Fruit fly (Drosophila melanogaster) whole organism, embryonic: ENCODE measurements around the gene CG10907.

Experiments used
- B-H2 ChIP-seq: fragments of 200-800 bp; sonication (Bioruptor generic); optimal IDR thresholded peaks from 2 replicates; lab custom pipeline; 2018; ENCODE audit warnings: missing biosample characterization, mild to moderate bottlenecking, missing genetic modification characterization
- Blimp-1 ChIP-seq: fragments of 200-800 bp; sonication (Bioruptor generic); optimal IDR thresholded peaks from 3 replicates; lab custom pipeline; 2018; ENCODE audit warnings: missing biosample characterization, missing genetic modification characterization, mild to moderate bottlenecking, moderate library complexity, missing genetic modification reagents
- CG10274 ChIP-seq: fragments of 200-800 bp; sonication (Bioruptor generic); optimal IDR thresholded peaks from 3 replicates; lab custom pipeline; 2017; ENCODE audit warnings: missing biosample characterization, mild to moderate bottlenecking, missing genetic modification characterization
- CG10366 ChIP-seq: fragments of 200-800 bp; sonication (Bioruptor generic); IDR thresholded peaks from 2 replicates; pipeline ENCODE4 v1.3.6; 2022; ENCODE audit warnings: missing biosample characterization, missing genetic modification characterization
- CG10431 ChIP-seq: fragments of 200-800 bp; sonication (Bioruptor generic); optimal IDR thresholded peaks from 3 replicates; lab custom pipeline; 2018; ENCODE audit warnings: missing biosample characterization, mild to moderate bottlenecking, missing genetic modification characterization
- CG10462 ChIP-seq: fragments of 200-800 bp; sonication (Bioruptor generic); optimal IDR thresholded peaks from 2 replicates; lab custom pipeline; 2016; ENCODE audit warnings: missing biosample characterization, missing genetic modification characterization
- CG11085 ChIP-seq: fragments of 200-800 bp; sonication (Bioruptor generic); IDR thresholded peaks from 2 replicates; pipeline ENCODE4 v1.3.6; 2022; ENCODE audit warnings: missing biosample characterization, missing genetic modification characterization
- CG11456 ChIP-seq: fragments of 200-800 bp; sonication (Bioruptor generic); IDR thresholded peaks from 3 replicates; pipeline ENCODE4 v1.3.6; 2022; ENCODE audit warnings: missing biosample characterization, missing genetic modification characterization
- CG11504 ChIP-seq: fragments of 200-800 bp; sonication (Bioruptor generic); optimal IDR thresholded peaks from 3 replicates; lab custom pipeline; 2019; ENCODE audit warnings: missing biosample characterization, mild to moderate bottlenecking, missing genetic modification characterization, moderate library complexity
- CG11723 ChIP-seq: fragments of 200-800 bp; sonication (Bioruptor generic); optimal IDR thresholded peaks from 2 replicates; lab custom pipeline; 2017; ENCODE audit warnings: missing biosample characterization, mild to moderate bottlenecking, missing genetic modification characterization
- CG12155 ChIP-seq: fragments of 200-800 bp; sonication (Bioruptor generic); optimal IDR thresholded peaks from 3 replicates; lab custom pipeline; 2016; ENCODE audit warnings: missing biosample characterization, missing genetic modification characterization
- CG1233 ChIP-seq: fragments of 200-800 bp; sonication (Bioruptor generic); optimal IDR thresholded peaks from 4 replicates; lab custom pipeline; 2018; ENCODE audit warnings: missing biosample characterization, mild to moderate bottlenecking, missing genetic modification characterization
- CG13296 ChIP-seq: fragments of 200-800 bp; sonication (Bioruptor generic); optimal IDR thresholded peaks from 3 replicates; lab custom pipeline; 2018; ENCODE audit warnings: missing biosample characterization, mild to moderate bottlenecking, missing genetic modification characterization
- CG14050 ChIP-seq: fragments of 200-800 bp; sonication (Bioruptor generic); IDR thresholded peaks from 3 replicates; pipeline ENCODE4 v1.3.6; 2022; ENCODE audit warnings: missing biosample characterization, missing genetic modification characterization
- CG15269 ChIP-seq: fragments of 200-800 bp; sonication (Bioruptor generic); optimal IDR thresholded peaks from 2 replicates; lab custom pipeline; 2018; ENCODE audit warnings: missing biosample characterization, mild to moderate bottlenecking, missing genetic modification characterization, moderate library complexity
- CG18262 ChIP-seq: fragments of 200-800 bp; optimal IDR thresholded peaks from 3 replicates; lab custom pipeline; 2019; ENCODE audit warnings: missing biosample characterization, mild to moderate bottlenecking, missing genetic modification characterization, moderate library complexity
- CG2712 ChIP-seq: fragments of 200-800 bp; optimal IDR thresholded peaks from 3 replicates; lab custom pipeline; 2019; ENCODE audit warnings: missing biosample characterization, mild to moderate bottlenecking, missing genetic modification characterization, moderate library complexity
- CG33213 ChIP-seq: fragments of 200-800 bp; sonication (Bioruptor generic); optimal IDR thresholded peaks from 3 replicates; lab custom pipeline; 2016; ENCODE audit warnings: missing biosample characterization, missing genetic modification characterization
- CG4424 ChIP-seq: fragments of 200-800 bp; sonication (Bioruptor generic); optimal IDR thresholded peaks from 3 replicates; lab custom pipeline; 2016; ENCODE audit warnings: missing biosample characterization, missing genetic modification characterization
- CG9609 ChIP-seq: fragments of 200-800 bp; sonication (Bioruptor generic); optimal IDR thresholded peaks from 3 replicates; lab custom pipeline; 2016; ENCODE audit warnings: missing biosample characterization, missing genetic modification characterization
- Chrac-16 ChIP-seq: fragments of 200-800 bp; sonication (Bioruptor generic); optimal IDR thresholded peaks from 3 replicates; lab custom pipeline; 2016; ENCODE audit warnings: missing biosample characterization, missing genetic modification characterization
- ERR ChIP-seq: fragments of 200-800 bp; sonication (Bioruptor generic); optimal IDR thresholded peaks from 2 replicates; lab custom pipeline; 2016; ENCODE audit warnings: missing biosample characterization, missing genetic modification characterization
- Fer2 ChIP-seq: fragments of 200-800 bp; sonication (Bioruptor generic); optimal IDR thresholded peaks from 2 replicates; lab custom pipeline; 2018; ENCODE audit warnings: missing biosample characterization, mild to moderate bottlenecking, missing genetic modification characterization, moderate library complexity
- Gsc ChIP-seq: fragments of 200-800 bp; sonication (Bioruptor generic); IDR thresholded peaks from 2 replicates; pipeline ENCODE4 v1.3.6; 2022; ENCODE audit warnings: missing biosample characterization, missing genetic modification characterization
- HHEX ChIP-seq: fragments of 200-800 bp; sonication (Bioruptor generic); optimal IDR thresholded peaks from 3 replicates; lab custom pipeline; 2017; ENCODE audit warnings: missing biosample characterization, mild to moderate bottlenecking, missing genetic modification characterization, missing genetic modification reagents
- Hr3 ChIP-seq: fragments of 200-800 bp; sonication (Bioruptor generic); optimal IDR thresholded peaks from 3 replicates; lab custom pipeline; 2016; ENCODE audit warnings: missing biosample characterization, missing genetic modification characterization
- Hsf ChIP-seq: fragments of 200-800 bp; sonication (Bioruptor generic); optimal IDR thresholded peaks from 3 replicates; lab custom pipeline; 2016; ENCODE audit warnings: missing biosample characterization, missing genetic modification characterization
- Mes4 ChIP-seq: fragments of 200-800 bp; sonication (Bioruptor generic); optimal IDR thresholded peaks from 2 replicates; lab custom pipeline; 2016; ENCODE audit warnings: missing biosample characterization, missing genetic modification characterization
- Side ChIP-seq: fragments of 200-800 bp; sonication (Bioruptor generic); optimal IDR thresholded peaks from 2 replicates; lab custom pipeline; 2016; ENCODE audit warnings: missing biosample characterization, missing genetic modification characterization
- Sox102F ChIP-seq: fragments of 200-800 bp; sonication (Bioruptor generic); optimal IDR thresholded peaks from 2 replicates; lab custom pipeline; 2018; ENCODE audit warnings: missing biosample characterization, mild to moderate bottlenecking, missing genetic modification characterization, moderate library complexity
- Sry-β ChIP-seq: fragments of 200-800 bp; sonication (Bioruptor generic); optimal IDR thresholded peaks from 2 replicates; lab custom pipeline; 2018; ENCODE audit warnings: missing biosample characterization, mild to moderate bottlenecking, missing genetic modification characterization, moderate library complexity
- ara ChIP-seq: fragments of 200-800 bp; sonication (Bioruptor generic); IDR thresholded peaks from 2 replicates; pipeline ENCODE4 v1.3.6; 2022; ENCODE audit warnings: missing biosample characterization, missing genetic modification characterization
- ato ChIP-seq: fragments of 200-800 bp; sonication (Bioruptor generic); IDR thresholded peaks from 2 replicates; pipeline ENCODE4 v1.3.6; 2022; ENCODE audit warnings: missing biosample characterization, missing genetic modification characterization; ENCODE audit not compliant: partially characterized antibody
- cad ChIP-seq: fragments of >200 bp; optimal IDR thresholded peaks from 2 replicates; lab custom pipeline; 2017; ENCODE audit warnings: missing biosample characterization, missing genetic modification characterization
- cato ChIP-seq: fragments of 200-800 bp; sonication (Bioruptor generic); optimal IDR thresholded peaks from 2 replicates; lab custom pipeline; 2016; ENCODE audit warnings: missing biosample characterization, missing genetic modification characterization, borderline replicate concordance
- chinmo ChIP-seq: fragments of 200-800 bp; sonication (Bioruptor generic); IDR thresholded peaks from 4 replicates; pipeline ENCODE4 v1.3.6; 2022; ENCODE audit warnings: missing biosample characterization, missing genetic modification characterization; ENCODE audit not compliant: partially characterized antibody
- exex ChIP-seq: fragments of 200-800 bp; sonication (Bioruptor generic); optimal IDR thresholded peaks from 4 replicates; lab custom pipeline; 2018; ENCODE audit warnings: missing biosample characterization, mild to moderate bottlenecking, missing genetic modification characterization, moderate library complexity
- gfzf ChIP-seq: fragments of 200-800 bp; sonication (Bioruptor generic); optimal IDR thresholded peaks from 2 replicates; lab custom pipeline; 2016; ENCODE audit warnings: missing biosample characterization, mild to moderate bottlenecking, missing genetic modification characterization, moderate library complexity
- gsb-n ChIP-seq: fragments of 200-800 bp; sonication (Bioruptor generic); optimal IDR thresholded peaks from 3 replicates; lab custom pipeline; 2018; ENCODE audit warnings: missing biosample characterization, mild to moderate bottlenecking, missing genetic modification characterization
- nmo ChIP-seq: fragments of 200-800 bp; sonication (Bioruptor generic); optimal IDR thresholded peaks from 2 replicates; lab custom pipeline; 2018; ENCODE audit warnings: missing biosample characterization, mild to moderate bottlenecking, missing genetic modification characterization, moderate library complexity
- p53 ChIP-seq: fragments of 200-800 bp; sonication (Bioruptor generic); optimal IDR thresholded peaks from 2 replicates; lab custom pipeline; 2016; ENCODE audit warnings: missing biosample characterization, missing genetic modification characterization
- pan ChIP-seq, 4 experiments: fragments of >200 bp in 3 of 4; fragments of 200-800 bp in 1 of 4; sonication (Bioruptor generic) in 1 of 4; optimal IDR thresholded peaks in 3 of 4; IDR thresholded peaks in 1 of 4; 2 replicates each; pipeline versions ENCODE4 v1.3.6 to Lab custom; 2017 to 2022; ENCODE audit warnings: missing biosample characterization in 2 of 4, missing genetic modification characterization in 2 of 4, mixed read lengths in 1 of 4
- sob ChIP-seq: fragments of 200-800 bp; sonication (Bioruptor generic); IDR thresholded peaks from 2 replicates; pipeline ENCODE4 v1.3.6; 2022; ENCODE audit warnings: missing biosample characterization, missing genetic modification characterization
- sqz ChIP-seq: fragments of 200-800 bp; sonication (Bioruptor generic); optimal IDR thresholded peaks from 3 replicates; lab custom pipeline; 2018; ENCODE audit warnings: missing biosample characterization, mild to moderate bottlenecking, missing genetic modification characterization
- tin ChIP-seq: fragments of 200-800 bp; sonication (Bioruptor generic); optimal IDR thresholded peaks from 3 replicates; lab custom pipeline; 2016; ENCODE audit warnings: missing biosample characterization, missing genetic modification characterization
- ttk ChIP-seq: fragments of 200-800 bp; sonication (Bioruptor generic); IDR thresholded peaks from 2 replicates; pipeline ENCODE4 v2.1.2; 2022; ENCODE audit warnings: missing biosample characterization, missing genetic modification characterization
- zfh1 ChIP-seq: fragments of 200-800 bp; sonication (Bioruptor generic); IDR thresholded peaks from 3 replicates; pipeline ENCODE4 v1.3.6; 2022; ENCODE audit warnings: missing biosample characterization, missing genetic modification characterization

CG10907 gene

dm6 chr3L:11816641-11817040 lies 23.3 kb downstream of the CG10907 start:
- peak; percentile 99 for TF ChIP-seq CG11504 (tag; lab: Kevin White, UChicago)
- TF ChIP-seq cato = no peak
- TF ChIP-seq CG13296 (GFP tag; lab: Kevin White, UChicago) = no peak
- TF ChIP-seq CG10431 = no peak
- no peak for TF ChIP-seq CG10366 (GFP tag; lab: Robert Waterston, UW)

dm6 chr3L:11819639-11820456 lies 26.5 kb downstream of the CG10907 start:
- TF ChIP-seq CG11456 (GFP tag; lab: Robert Waterston, UW) = peak; percentile 55; the same call in 1 of the 3 replicates
- peak; percentile 24 for TF ChIP-seq CG18262
- TF ChIP-seq ato (GFP tag; lab: Robert Waterston, UW) = no peak
- peak; percentile 41 for TF ChIP-seq Hsf (GFP tag; lab: Kevin White, UChicago)
- no peak for TF ChIP-seq CG4424 (GFP tag; lab: Kevin White, UChicago)
- peak; percentile 10 for TF ChIP-seq ERR
- no peak for TF ChIP-seq Sox102F (GFP tag; lab: Kevin White, UChicago)
- TF ChIP-seq sob (GFP tag; lab: Robert Waterston, UW) = peak; percentile 63
- TF ChIP-seq pan (optimal IDR thresholded peaks at IDR 0.05; lab: Kevin White, UChicago) = no peak
- TF ChIP-seq pan (GFP tag; optimal IDR thresholded peaks at IDR 0.05 in 1 of 2, IDR thresholded peaks at IDR 0.05 in 1 of 2) = peak in 1 of 2 experiments; percentile 74
- TF ChIP-seq chinmo (GFP tag; lab: Robert Waterston, UW) = peak; percentile 84; the same call in 3 of the 4 replicates
- peak; percentile 10 for TF ChIP-seq Hr3
- no peak for TF ChIP-seq CG14050 (GFP tag; lab: Robert Waterston, UW)
- TF ChIP-seq CG33213 (GFP tag; lab: Kevin White, UChicago) = no peak
- TF ChIP-seq Gsc (GFP tag; lab: Robert Waterston, UW) = no peak
- TF ChIP-seq Blimp-1 (GFP tag; lab: Kevin White, UChicago) = no peak
- TF ChIP-seq Sry-β (GFP tag; lab: Kevin White, UChicago) = no peak
- TF ChIP-seq zfh1 = peak; percentile 40; the same call in 1 of the 3 replicates
- no peak for TF ChIP-seq gsb-n (tag; lab: Kevin White, UChicago)
- peak; percentile 91 for TF ChIP-seq exex (tag; lab: Kevin White, UChicago)
- TF ChIP-seq Side (GFP tag; lab: Kevin White, UChicago) = peak; percentile 44
- TF ChIP-seq CG10274 (GFP tag; lab: Kevin White, UChicago) = no peak
- no peak for TF ChIP-seq Fer2 (tag; lab: Kevin White, UChicago)
- no peak for TF ChIP-seq cato
- TF ChIP-seq ara (GFP tag; lab: Robert Waterston, UW) = no peak
- peak; percentile 16 for TF ChIP-seq CG1233
- TF ChIP-seq cad = no peak
- no peak for TF ChIP-seq ttk (GFP tag; lab: Robert Waterston, UW)
- TF ChIP-seq CG11723 (GFP tag; lab: Kevin White, UChicago) = no peak
- TF ChIP-seq Mes4 (GFP tag; lab: Kevin White, UChicago) = no peak
- no peak for TF ChIP-seq B-H2
- TF ChIP-seq sqz (GFP tag; lab: Kevin White, UChicago) = peak; percentile 72
- no peak for TF ChIP-seq CG11085 (GFP tag; lab: Robert Waterston, UW)
- TF ChIP-seq Chrac-16 (GFP tag; lab: Kevin White, UChicago) = no peak
- TF ChIP-seq CG12155 (GFP tag; lab: Kevin White, UChicago) = no peak
- peak; percentile 39 for TF ChIP-seq CG2712 (tag; lab: Kevin White, UChicago)
- no peak for TF ChIP-seq CG13296 (GFP tag; lab: Kevin White, UChicago)
- TF ChIP-seq tin (GFP tag; lab: Kevin White, UChicago) = peak; percentile 4
- TF ChIP-seq nmo (GFP tag; lab: Kevin White, UChicago) = peak; percentile 26
- no peak for TF ChIP-seq gfzf (GFP tag; lab: Kevin White, UChicago)
- TF ChIP-seq CG10462 = no peak
- TF ChIP-seq p53 (GFP tag; lab: Kevin White, UChicago) = no peak
- TF ChIP-seq CG15269 = no peak
- peak; percentile 0 for TF ChIP-seq HHEX (GFP tag; lab: Kevin White, UChicago)
- TF ChIP-seq CG9609 (GFP tag; lab: Kevin White, UChicago) = no peak
